Worm (Caenorhabditis elegans) whole organism, L3 larva: Measurements from ENCODE around the gene R05H5.4.

Experiments
- R02D3.7 ChIP-seq: fragments of 150-350 bp; optimal IDR thresholded peaks from 2 replicates; lab custom pipeline; 2014; ENCODE audit warnings: missing biosample characterization, missing genetic modification characterization
- aly-2 ChIP-seq: fragments of 150-350 bp; optimal IDR thresholded peaks from 2 replicates; lab custom pipeline; 2014; ENCODE audit warnings: missing biosample characterization, missing genetic modification characterization
- ama-1 ChIP-seq: fragments of 150-350 bp; optimal IDR thresholded peaks from 2 replicates; lab custom pipeline; 2018
- ceh-28 ChIP-seq: fragments of 150-350 bp; optimal IDR thresholded peaks from 2 replicates; lab custom pipeline; 2014; ENCODE audit warnings: missing biosample characterization, missing genetic modification reagents, missing genetic modification characterization
- ceh-82 ChIP-seq: fragments of 150-350 bp; optimal IDR thresholded peaks from 2 replicates; lab custom pipeline; 2014; ENCODE audit warnings: missing biosample characterization, missing genetic modification characterization
- ceh-9 ChIP-seq: sonication (generic microtip); optimal IDR thresholded peaks from 2 replicates; lab custom pipeline; 2018; ENCODE audit warnings: missing biosample characterization, missing genetic modification characterization
- daf-12 ChIP-seq: fragments of 150-350 bp; optimal IDR thresholded peaks from 2 replicates; lab custom pipeline; 2014; ENCODE audit warnings: missing biosample characterization, missing genetic modification reagents, missing genetic modification characterization
- egl-27 ChIP-seq: sonication (generic microtip); optimal IDR thresholded peaks from 4 replicates; lab custom pipeline; 2017; ENCODE audit warnings: missing biosample characterization, missing genetic modification reagents, missing genetic modification characterization
- egl-5 ChIP-seq: fragments of 150-350 bp; optimal IDR thresholded peaks from 2 replicates; lab custom pipeline; 2017; ENCODE audit warnings: missing biosample characterization, missing genetic modification reagents, missing genetic modification characterization, inconsistent platforms
- elt-1 ChIP-seq: fragments of 150-350 bp; optimal IDR thresholded peaks from 2 replicates; lab custom pipeline; 2014; ENCODE audit warnings: missing biosample characterization, missing genetic modification characterization
- elt-2 ChIP-seq: sonication (generic microtip); optimal IDR thresholded peaks from 2 replicates; lab custom pipeline; 2016; ENCODE audit warnings: missing genetic modification reagents, mild to moderate bottlenecking, missing genetic modification characterization, missing compliant biosample characterization
- elt-3 ChIP-seq, 3 experiments: fragments of 150-350 bp in 1 of 3; sonication (generic microtip) in 2 of 3; optimal IDR thresholded peaks; 2 replicates in 2 of 3; 4 replicates in 1 of 3; lab custom pipeline; 2014 to 2017; ENCODE audit warnings: missing biosample characterization in 3 of 3, missing genetic modification characterization in 3 of 3
- eor-1 ChIP-seq, 2 experiments: fragments of 150-350 bp; optimal IDR thresholded peaks; 2 replicates each; lab custom pipeline; 2014 to 2018; ENCODE audit warnings: missing biosample characterization in 2 of 2, missing genetic modification characterization in 2 of 2
- fkh-10 ChIP-seq: sonication (generic microtip); optimal IDR thresholded peaks from 2 replicates; lab custom pipeline; 2017; ENCODE audit warnings: missing biosample characterization, missing genetic modification reagents, missing genetic modification characterization
- fkh-2 ChIP-seq: fragments of 150-350 bp; optimal IDR thresholded peaks from 2 replicates; lab custom pipeline; 2014; ENCODE audit warnings: missing biosample characterization, missing genetic modification reagents, missing genetic modification characterization
- fos-1 ChIP-seq: fragments of 150-350 bp; optimal IDR thresholded peaks from 2 replicates; lab custom pipeline; 2014; ENCODE audit warnings: missing biosample characterization, missing genetic modification characterization
- hmg-11 ChIP-seq: sonication (generic microtip); optimal IDR thresholded peaks from 2 replicates; lab custom pipeline; 2016; ENCODE audit warnings: missing genetic modification characterization, missing compliant biosample characterization
- jun-1 ChIP-seq: fragments of 150-350 bp; optimal IDR thresholded peaks from 2 replicates; lab custom pipeline; 2014; ENCODE audit warnings: missing biosample characterization, missing genetic modification reagents, missing genetic modification characterization
- lin-15B ChIP-seq: fragments of 150-350 bp; optimal IDR thresholded peaks from 2 replicates; lab custom pipeline; 2014; ENCODE audit warnings: missing biosample characterization, missing genetic modification characterization
- nfya-1 ChIP-seq: sonication (generic microtip); optimal IDR thresholded peaks from 2 replicates; lab custom pipeline; 2017; ENCODE audit warnings: missing genetic modification characterization, mild to moderate bottlenecking, missing compliant biosample characterization, antibody characterized with exemption, moderate library complexity; ENCODE audit not compliant: insufficient read depth
- nhr-11 ChIP-seq: fragments of 150-350 bp; optimal IDR thresholded peaks from 2 replicates; lab custom pipeline; 2014; ENCODE audit warnings: missing biosample characterization, missing genetic modification characterization
- nhr-12 ChIP-seq: fragments of 150-350 bp; optimal IDR thresholded peaks from 2 replicates; lab custom pipeline; 2014; ENCODE audit warnings: missing biosample characterization, missing genetic modification characterization
- nhr-23 ChIP-seq: fragments of 150-350 bp; optimal IDR thresholded peaks from 2 replicates; lab custom pipeline; 2014; ENCODE audit warnings: missing biosample characterization, missing genetic modification reagents, missing genetic modification characterization
- nhr-237 ChIP-seq: fragments of 150-350 bp; optimal IDR thresholded peaks from 2 replicates; lab custom pipeline; 2014; ENCODE audit warnings: missing biosample characterization, missing genetic modification characterization
- nhr-25 ChIP-seq: sonication (generic microtip); optimal IDR thresholded peaks from 2 replicates; lab custom pipeline; 2017; ENCODE audit warnings: missing biosample characterization, missing genetic modification characterization
- nhr-28 ChIP-seq: fragments of 150-350 bp; optimal IDR thresholded peaks from 2 replicates; lab custom pipeline; 2014; ENCODE audit warnings: missing biosample characterization, missing genetic modification characterization
- nhr-43 ChIP-seq: sonication (generic microtip); optimal IDR thresholded peaks from 2 replicates; lab custom pipeline; 2016; ENCODE audit warnings: mild to moderate bottlenecking, missing genetic modification characterization, missing compliant biosample characterization; ENCODE audit not compliant: poor library complexity, severe bottlenecking
- nhr-67 ChIP-seq: fragments of 150-350 bp; optimal IDR thresholded peaks from 2 replicates; lab custom pipeline; 2014; ENCODE audit warnings: missing biosample characterization, missing genetic modification characterization
- nhr-76 ChIP-seq: fragments of 150-350 bp; sonication (generic microtip); optimal IDR thresholded peaks from 5 replicates; lab custom pipeline; 2014; ENCODE audit warnings: missing biosample characterization, missing genetic modification characterization
- nhr-77 ChIP-seq: fragments of 150-350 bp; optimal IDR thresholded peaks from 2 replicates; lab custom pipeline; 2014; ENCODE audit warnings: missing biosample characterization, missing genetic modification characterization
- pha-4 ChIP-seq: fragments of 150-350 bp; optimal IDR thresholded peaks from 2 replicates; lab custom pipeline; 2014; ENCODE audit warnings: missing biosample characterization, missing genetic modification reagents, missing genetic modification characterization
- pqm-1 ChIP-seq: fragments of 150-350 bp; optimal IDR thresholded peaks from 2 replicates; lab custom pipeline; 2017; ENCODE audit warnings: missing biosample characterization, missing genetic modification characterization, inconsistent platforms
- sea-2 ChIP-seq: fragments of 150-350 bp; sonication (generic microtip); optimal IDR thresholded peaks from 4 replicates; lab custom pipeline; 2014; ENCODE audit warnings: missing biosample characterization, missing genetic modification reagents, missing genetic modification characterization
- skn-1 ChIP-seq: fragments of 150-350 bp; optimal IDR thresholded peaks from 2 replicates; lab custom pipeline; 2014; ENCODE audit warnings: missing biosample characterization, missing genetic modification characterization
- snpc-4 ChIP-seq: fragments of 150-350 bp; optimal IDR thresholded peaks from 2 replicates; lab custom pipeline; 2014; ENCODE audit warnings: missing biosample characterization, missing genetic modification characterization
- tbx-2 ChIP-seq: sonication (generic microtip); optimal IDR thresholded peaks from 2 replicates; lab custom pipeline; 2016; ENCODE audit warnings: mild to moderate bottlenecking, missing genetic modification characterization, missing compliant biosample characterization
- ztf-4 ChIP-seq: fragments of 150-350 bp; optimal IDR thresholded peaks from 2 replicates; lab custom pipeline; 2014; ENCODE audit warnings: missing biosample characterization, missing genetic modification characterization

The R05H5.4 gene

DNA sequence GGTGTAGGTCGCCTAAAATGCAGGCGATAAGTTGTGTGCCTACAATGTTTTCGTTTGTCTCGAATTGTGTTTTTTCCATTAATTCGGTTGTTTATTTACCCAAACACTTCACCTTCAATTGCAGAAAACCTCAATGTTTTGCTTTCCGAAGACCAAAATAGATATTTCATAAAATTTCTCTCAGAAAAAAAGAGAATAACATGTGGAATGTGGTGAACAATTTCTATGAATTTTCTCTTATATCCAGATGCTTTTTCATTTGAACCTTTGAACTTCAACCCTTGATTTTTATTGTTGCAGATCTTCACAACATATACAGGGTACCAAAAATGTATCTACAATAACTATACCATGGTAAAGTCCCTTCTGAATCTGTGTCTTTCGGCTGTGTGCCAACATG lies 6.6 kb upstream of the R05H5.4 start, which contains the start of gene T01E8.1:
T01E8.1 (plus strand) TSS at position 301 of the 400 bp plus-strand sequence.
- no peak for TF ChIP-seq ceh-28
- no peak for TF ChIP-seq nhr-76 (tag; lab: Kevin White, UChicago)
- TF ChIP-seq R02D3.7: no peak
- TF ChIP-seq lin-15B (tag; lab: Kevin White, UChicago): no peak
- no peak for TF ChIP-seq fos-1 (tag; lab: Kevin White, UChicago)
- no peak for TF ChIP-seq elt-1
- TF ChIP-seq elt-3 (tag; optimal IDR thresholded peaks at IDR 0.05; lab: Kevin White, UChicago): no peak
- no peak for TF ChIP-seq daf-12 (tag; lab: Kevin White, UChicago)

DNA sequence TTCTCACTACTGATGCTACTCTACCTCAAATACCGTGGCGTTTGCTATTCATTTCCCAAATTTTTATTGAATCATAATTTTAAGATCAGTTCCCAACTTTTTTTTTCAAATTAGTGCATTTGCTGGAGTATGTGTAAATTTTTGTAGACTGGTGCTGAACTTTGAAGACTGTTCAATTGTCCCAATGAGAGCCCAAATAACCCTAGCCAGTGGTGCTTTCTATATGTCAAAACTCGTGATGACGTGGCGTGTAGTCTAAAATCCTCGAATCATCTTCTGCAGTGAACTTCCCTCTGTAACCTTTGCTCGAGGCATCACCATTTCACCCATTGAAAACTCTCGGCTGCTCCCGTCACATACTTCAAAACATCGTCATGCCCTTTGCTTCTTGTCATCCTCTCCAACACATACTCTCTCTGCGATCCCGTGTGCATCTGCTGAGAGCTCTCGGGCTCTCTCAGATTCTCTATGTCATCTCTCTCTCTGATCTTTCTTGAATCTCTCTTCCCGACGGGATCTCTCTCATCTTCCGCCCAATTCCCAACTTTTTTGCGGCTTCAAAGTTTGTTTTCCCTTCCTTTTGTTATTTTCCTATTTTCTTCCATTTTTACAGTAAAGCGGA lies 4.7 kb upstream of the R05H5.4 start:
- peak; percentile 43 for TF ChIP-seq nhr-11 (tag; lab: Kevin White, UChicago)
- TF ChIP-seq pha-4 (tag; lab: Kevin White, UChicago): peak; percentile 35
- TF ChIP-seq R02D3.7: no peak

DNA sequence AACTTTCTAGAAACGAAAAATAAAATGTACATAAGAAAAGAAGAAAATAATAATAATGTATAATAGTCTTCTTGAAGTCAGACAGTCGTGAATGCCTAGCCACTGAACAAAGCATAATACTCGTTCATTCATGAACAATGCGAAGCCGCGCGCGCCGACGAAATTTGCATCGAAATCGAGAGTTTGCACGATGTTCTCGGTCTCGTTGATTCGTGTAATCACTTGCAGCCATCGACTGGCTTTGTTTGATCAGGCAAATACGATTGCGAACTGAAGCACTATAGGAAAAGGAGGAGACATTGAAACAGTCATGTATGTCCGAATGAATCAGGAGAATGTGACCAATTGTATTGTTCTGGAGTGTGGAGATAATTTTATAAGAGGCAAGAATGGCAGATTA lies 4.0 kb upstream of the R05H5.4 start:
- TF ChIP-seq nhr-77 (tag; lab: Kevin White, UChicago) (no peak), nhr-25 (peak; percentile 40)

DNA sequence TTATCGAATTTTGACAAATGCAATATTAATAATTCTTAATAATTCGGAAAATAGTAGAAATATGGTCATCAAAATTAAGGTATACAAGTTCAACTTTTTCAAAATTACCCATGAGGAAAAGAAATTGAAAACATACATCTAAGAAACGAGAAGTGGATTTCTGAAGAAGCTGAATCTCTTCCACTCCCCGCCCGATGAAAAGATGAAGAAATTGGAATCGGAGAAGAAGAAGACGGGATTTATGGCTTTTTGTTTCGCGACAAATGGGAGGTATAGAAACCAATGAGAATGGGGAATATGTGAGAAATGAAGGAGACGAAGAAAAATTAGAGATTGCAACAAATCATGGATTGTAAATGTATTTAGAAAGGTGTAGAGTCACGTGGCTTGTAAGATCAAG lies 3.3 kb upstream of the R05H5.4 start:
- TF ChIP-seq egl-5 (tag; lab: Kevin White, UChicago): peak; percentile 26
- no peak for TF ChIP-seq nhr-23 (tag; lab: Kevin White, UChicago)
- no peak for TF ChIP-seq fkh-2 (tag; lab: Kevin White, UChicago)
- no peak for TF ChIP-seq nhr-67
- TF ChIP-seq hmg-11 (tag; lab: Kevin White, UChicago): no peak
- no peak for TF ChIP-seq nhr-28 (tag; lab: Kevin White, UChicago)
- TF ChIP-seq nhr-12 (tag; lab: Kevin White, UChicago): no peak
- peak; percentile 20 for TF ChIP-seq nfya-1 (tag; lab: Kevin White, UChicago)
- TF ChIP-seq pha-4 (tag; lab: Kevin White, UChicago): no peak

DNA sequence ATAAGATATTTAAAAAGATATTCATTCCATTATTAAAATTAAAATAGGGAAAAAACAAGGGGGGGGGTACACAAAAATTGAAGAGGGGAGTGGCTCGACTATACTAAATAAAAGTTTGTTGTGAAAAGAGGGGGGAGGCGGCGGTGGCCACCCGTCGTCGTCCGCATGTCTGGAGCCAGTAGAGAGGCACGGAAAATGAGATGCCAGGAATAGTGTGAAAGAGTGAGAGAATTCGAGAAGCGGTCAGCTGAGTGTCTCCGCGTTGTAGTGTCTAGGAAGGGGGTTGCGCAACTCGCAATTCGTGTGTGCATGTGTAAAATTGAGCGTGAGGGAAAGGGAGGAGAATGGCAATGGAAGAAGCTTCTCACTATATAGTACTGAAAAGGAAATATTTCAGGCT lies 2.5 kb upstream of the R05H5.4 start:
- no peak for TF ChIP-seq nhr-237
- peak; percentile 32 for TF ChIP-seq snpc-4
- no peak for TF ChIP-seq nhr-12 (tag; lab: Kevin White, UChicago)
- peak; percentile 18 for TF ChIP-seq hmg-11 (tag; lab: Kevin White, UChicago)
- TF ChIP-seq elt-1: no peak
- TF ChIP-seq ztf-4 (tag; lab: Kevin White, UChicago): no peak
- TF ChIP-seq nfya-1 (tag; lab: Kevin White, UChicago): peak; percentile 68
- peak; percentile 25 for TF ChIP-seq lin-15B (tag; lab: Kevin White, UChicago)
- TF ChIP-seq ceh-9 (tag; lab: Kevin White, UChicago): no peak

DNA sequence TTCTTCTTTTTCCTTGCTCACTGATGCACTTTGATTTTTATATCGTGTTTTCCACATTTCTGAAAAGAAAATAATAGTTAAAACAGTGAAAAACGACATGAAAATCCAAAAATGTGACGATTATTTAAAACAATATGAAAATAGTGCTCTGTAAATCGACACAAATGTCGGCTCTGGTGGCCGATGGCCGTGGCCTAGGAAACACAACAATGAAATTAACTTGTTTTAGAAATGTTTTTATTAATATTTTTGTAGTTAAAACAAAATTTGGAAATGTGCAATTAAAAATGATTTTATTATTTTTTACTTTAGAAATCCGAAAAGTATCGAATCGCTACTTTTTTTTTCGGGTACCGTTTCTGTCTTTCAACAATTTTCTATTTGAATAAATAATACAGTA lies 953 bp upstream of the R05H5.4 start, which contains the start of gene arv-1:
arv-1 (minus strand) TSS at position 65 of the 400 bp plus-strand sequence.
- TF ChIP-seq pqm-1 (peak; percentile 55), ceh-82 (tag; lab: Kevin White, UChicago) (no peak), egl-27 (tag; lab: Kevin White, UChicago) (no peak), pha-4 (tag; lab: Kevin White, UChicago) (peak; percentile 65), jun-1 (tag; lab: Kevin White, UChicago) (no peak), hmg-11 (tag; lab: Kevin White, UChicago) (no peak), nhr-25 (peak; percentile 6), daf-12 (tag; lab: Kevin White, UChicago) (no peak), ama-1 (lab: Kevin White, UChicago) (peak; percentile 32), tbx-2 (tag; lab: Kevin White, UChicago) (no peak), nhr-12 (tag; lab: Kevin White, UChicago) (no peak), elt-1 (no peak), nfya-1 (tag; lab: Kevin White, UChicago) (peak; percentile 56), nhr-237 (no peak), R02D3.7 (peak; percentile 91), snpc-4 (peak; percentile 62), aly-2 (tag; lab: Kevin White, UChicago) (no peak), nhr-43 (peak; percentile 69), fkh-10 (GFP tag; lab: Kevin White, UChicago) (no peak), nhr-76 (tag; lab: Kevin White, UChicago) (no peak), ceh-9 (tag; lab: Kevin White, UChicago) (no peak), nhr-23 (tag; lab: Kevin White, UChicago) (peak; percentile 83), elt-2 (peak; percentile 15), eor-1 (tag; optimal IDR thresholded peaks at IDR 0.05; lab: Kevin White, UChicago) (no peak), lin-15B (tag; lab: Kevin White, UChicago) (peak; percentile 67), skn-1 (no peak), sea-2 (GFP tag; lab: Kevin White, UChicago) (no peak)
- TF ChIP-seq, all 47 proteins: peak for 11
